Worm (Caenorhabditis elegans) whole organism, early embryonic: ENCODE results near the gene C55A6.12.

Source experiments
- F13C5.2 ChIP-seq: sonication (generic microtip); optimal IDR thresholded peaks from 2 replicates; lab custom pipeline; 2017; ENCODE audit warnings: mild to moderate bottlenecking, missing genetic modification characterization, inconsistent platforms, missing compliant biosample characterization
- ama-1 ChIP-seq: fragments of 150-350 bp; optimal IDR thresholded peaks from 2 replicates; lab custom pipeline; 2014
- ceh-13 ChIP-seq: fragments of 200-800 bp; sonication (Bioruptor generic); optimal IDR thresholded peaks from 2 replicates; lab custom pipeline; 2018; ENCODE audit warnings: mild to moderate bottlenecking, missing genetic modification characterization, missing compliant biosample characterization
- flt-1 ChIP-seq: fragments of 200-800 bp; sonication (Bioruptor generic); IDR thresholded peaks from 2 replicates; pipeline ENCODE4 v1.3.6; 2022; ENCODE audit warnings: missing genetic modification characterization, missing compliant biosample characterization
- hmg-4 ChIP-seq: fragments of 200-800 bp; sonication (Bioruptor generic); optimal IDR thresholded peaks from 2 replicates; lab custom pipeline; 2018; ENCODE audit warnings: mild to moderate bottlenecking, missing genetic modification characterization, missing compliant biosample characterization
- scrt-1 ChIP-seq: fragments of 200-800 bp; sonication (Bioruptor generic); IDR thresholded peaks from 2 replicates; pipeline ENCODE4 v1.3.6; 2022; ENCODE audit warnings: missing genetic modification characterization, missing compliant biosample characterization
- sea-1 ChIP-seq: fragments of 200-800 bp; sonication (Bioruptor generic); conservative IDR thresholded peaks from 2 replicates; pipeline ENCODE4 v1.3.6; 2022; ENCODE audit warnings: missing genetic modification characterization, missing compliant biosample characterization
- tbx-37 ChIP-seq: fragments of 200-800 bp; sonication (Bioruptor generic); conservative IDR thresholded peaks from 2 replicates; pipeline ENCODE4 v1.3.6; 2022; ENCODE audit warnings: missing genetic modification reagents, missing genetic modification characterization, missing compliant biosample characterization
- tra-4 ChIP-seq: sonication (generic microtip); optimal IDR thresholded peaks from 2 replicates; lab custom pipeline; 2017; ENCODE audit warnings: missing genetic modification characterization, missing compliant biosample characterization

DNA sequence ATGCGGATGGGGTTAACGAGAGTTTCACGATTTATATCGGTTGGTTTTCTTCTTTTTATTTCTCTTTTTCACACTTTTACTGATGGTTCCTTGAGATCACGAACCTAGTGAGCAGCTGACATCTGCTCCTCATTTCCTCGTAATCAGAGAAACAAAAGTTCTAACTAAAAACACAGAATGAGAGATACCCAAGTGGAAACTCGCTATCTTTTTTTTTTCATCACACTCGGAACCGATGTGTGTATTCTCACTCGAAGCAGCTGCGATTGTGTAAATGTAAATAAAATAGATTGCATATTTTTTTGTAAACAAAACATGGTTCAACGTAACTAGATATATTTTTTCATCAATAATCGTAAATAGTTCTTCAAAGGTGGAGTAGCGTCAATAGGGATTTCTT is 3.4 kb upstream of the C55A6.12 start:
- TF ChIP-seq sea-1 (GFP tag; lab: Robert Waterston, UW) (no peak), flt-1 (GFP tag; lab: Robert Waterston, UW) (no peak), ceh-13 (GFP tag; lab: Kevin White, UChicago) (no peak), F13C5.2 (tag; lab: Kevin White, UChicago) (no peak), ama-1 (lab: Kevin White, UChicago) (no peak), tra-4 (tag; lab: Kevin White, UChicago) (no peak), scrt-1 (no peak), hmg-4 (no peak), tbx-37 (GFP tag; lab: Robert Waterston, UW) (no peak)
